Worm (Caenorhabditis elegans) whole organism, young adult: ENCODE measurements around the gene slc-36.1.
"Not testable (repeated sequence)": the region's sequence is repeated elsewhere in the genome, so short reads cannot be mapped to it uniquely, and the experiment has no call there.

Experiments
- B0019.2 ChIP-seq: fragments of 200-800 bp; sonication (Bioruptor generic); conservative IDR thresholded peaks from 2 replicates; pipeline ENCODE4 v1.3.6; 2022; ENCODE audit warnings: missing genetic modification reagents, missing genetic modification characterization, missing compliant biosample characterization
- C06A6.2 ChIP-seq: fragments of 200-800 bp; sonication (Bioruptor generic); conservative IDR thresholded peaks from 2 replicates; pipeline ENCODE4 v1.3.6; 2022; ENCODE audit warnings: missing genetic modification characterization, missing compliant biosample characterization
- C17E4.6 ChIP-seq: fragments of 200-800 bp; sonication (Bioruptor generic); IDR thresholded peaks from 2 replicates; pipeline ENCODE4 v1.3.6; 2022; ENCODE audit warnings: missing genetic modification reagents, missing genetic modification characterization, missing compliant biosample characterization
- D2030.7 ChIP-seq: fragments of 200-800 bp; sonication (Bioruptor generic); IDR thresholded peaks from 2 replicates; pipeline ENCODE4 v1.3.6; 2022; ENCODE audit warnings: missing genetic modification reagents, missing genetic modification characterization, missing compliant biosample characterization
- F33H1.4 ChIP-seq: fragments of 200-800 bp; sonication (Bioruptor generic); IDR thresholded peaks from 2 replicates; pipeline ENCODE4 v1.3.6; 2022; ENCODE audit warnings: missing genetic modification reagents, missing genetic modification characterization, missing compliant biosample characterization
- K11D2.4 ChIP-seq: fragments of 200-800 bp; sonication (Bioruptor generic); IDR thresholded peaks from 2 replicates; pipeline ENCODE4 v1.3.6; 2022; ENCODE audit warnings: missing genetic modification reagents, missing genetic modification characterization, missing compliant biosample characterization
- Y53G8AR.9 ChIP-seq: fragments of 200-800 bp; sonication (Bioruptor generic); conservative IDR thresholded peaks from 2 replicates; pipeline ENCODE4 v1.3.6; 2022; ENCODE audit warnings: missing genetic modification reagents, missing genetic modification characterization, missing compliant biosample characterization
- Y67H2A.10 ChIP-seq: fragments of 200-800 bp; sonication (Bioruptor generic); conservative IDR thresholded peaks from 2 replicates; pipeline ENCODE4 v1.3.6; 2022; ENCODE audit warnings: missing genetic modification reagents, missing genetic modification characterization, missing compliant biosample characterization
- Y79H2A.3 ChIP-seq: fragments of 200-800 bp; sonication (Bioruptor generic); conservative IDR thresholded peaks from 2 replicates; pipeline ENCODE4 v1.3.6; 2022; ENCODE audit warnings: missing genetic modification reagents, missing genetic modification characterization, missing compliant biosample characterization
- Y95B8A.8 ChIP-seq: fragments of 200-800 bp; sonication (Bioruptor generic); IDR thresholded peaks from 2 replicates; pipeline ENCODE4 v1.3.6; 2022; ENCODE audit warnings: missing genetic modification reagents, missing genetic modification characterization, missing compliant biosample characterization
- bed-2 ChIP-seq: fragments of 200-800 bp; sonication (Bioruptor generic); IDR thresholded peaks from 2 replicates; pipeline ENCODE4 v1.3.6; 2022; ENCODE audit warnings: missing genetic modification reagents, missing genetic modification characterization, missing compliant biosample characterization
- cebp-1 ChIP-seq, 2 experiments: fragments of 200-800 bp in 1 of 2; sonication (Bioruptor generic) in 1 of 2; sonication (generic microtip) in 1 of 2; IDR thresholded peaks in 1 of 2; optimal IDR thresholded peaks in 1 of 2; 2 replicates each; pipeline versions ENCODE4 v1.3.6 to Lab custom; 2017 to 2022; ENCODE audit warnings: missing compliant biosample characterization in 2 of 2, missing genetic modification characterization in 2 of 2, mild to moderate bottlenecking in 1 of 2, missing genetic modification reagents in 1 of 2, moderate library complexity in 1 of 2
- ceh-100 ChIP-seq: fragments of 200-800 bp; sonication (Bioruptor generic); IDR thresholded peaks from 2 replicates; pipeline ENCODE4 v1.3.6; 2022; ENCODE audit warnings: missing genetic modification reagents, missing genetic modification characterization, missing compliant biosample characterization
- ceh-40 ChIP-seq: fragments of 200-800 bp; sonication (Bioruptor generic); IDR thresholded peaks from 2 replicates; pipeline ENCODE4 v1.3.6; 2022; ENCODE audit warnings: missing genetic modification characterization, missing compliant biosample characterization
- ceh-91 ChIP-seq: fragments of 200-800 bp; sonication (Bioruptor generic); IDR thresholded peaks from 2 replicates; pipeline ENCODE4 v1.3.6; 2022; ENCODE audit warnings: missing genetic modification reagents, missing genetic modification characterization, missing compliant biosample characterization
- dox-1 ChIP-seq: fragments of 200-800 bp; sonication (Bioruptor generic); IDR thresholded peaks from 2 replicates; pipeline ENCODE4 v1.3.6; 2022; ENCODE audit warnings: missing genetic modification reagents, missing genetic modification characterization, missing compliant biosample characterization
- dpl-1 ChIP-seq: fragments of 150-350 bp; optimal IDR thresholded peaks from 2 replicates; lab custom pipeline; 2014; ENCODE audit warnings: missing biosample characterization, missing genetic modification reagents, missing genetic modification characterization
- efl-1 ChIP-seq: fragments of 150-350 bp; optimal IDR thresholded peaks from 2 replicates; lab custom pipeline; 2014; ENCODE audit warnings: missing biosample characterization, missing genetic modification reagents, missing genetic modification characterization
- egl-18 ChIP-seq: fragments of 200-800 bp; sonication (Bioruptor generic); IDR thresholded peaks from 2 replicates; pipeline ENCODE4 v1.3.6; 2022; ENCODE audit warnings: missing genetic modification reagents, missing genetic modification characterization, missing compliant biosample characterization
- egl-44 ChIP-seq: fragments of 200-800 bp; sonication (Bioruptor generic); IDR thresholded peaks from 2 replicates; pipeline ENCODE4 v1.3.6; 2022; ENCODE audit warnings: missing genetic modification reagents, missing genetic modification characterization, missing compliant biosample characterization
- ekl-4 ChIP-seq: fragments of 200-800 bp; sonication (Bioruptor generic); IDR thresholded peaks from 2 replicates; pipeline ENCODE4 v1.3.6; 2022; ENCODE audit warnings: missing genetic modification reagents, missing genetic modification characterization, missing compliant biosample characterization
- hmg-1.2 ChIP-seq: fragments of 200-800 bp; sonication (Bioruptor generic); IDR thresholded peaks from 2 replicates; pipeline ENCODE4 v1.3.6; 2022; ENCODE audit warnings: missing genetic modification reagents, missing genetic modification characterization, missing compliant biosample characterization
- hsf-1 ChIP-seq: fragments of 200-800 bp; sonication (Bioruptor generic); IDR thresholded peaks from 2 replicates; pipeline ENCODE4 v1.3.6; 2022; ENCODE audit warnings: missing genetic modification reagents, missing genetic modification characterization, missing compliant biosample characterization
- let-526 ChIP-seq: fragments of 200-800 bp; sonication (Bioruptor generic); IDR thresholded peaks from 2 replicates; pipeline ENCODE4 v1.3.6; 2022; ENCODE audit warnings: missing genetic modification reagents, missing genetic modification characterization, missing compliant biosample characterization
- let-607 ChIP-seq, 2 experiments: fragments of 200-800 bp in 1 of 2; sonication (Bioruptor generic) in 1 of 2; sonication (generic microtip) in 1 of 2; optimal IDR thresholded peaks; 2 replicates each; lab custom pipeline; 2016 to 2018; ENCODE audit warnings: mild to moderate bottlenecking in 2 of 2, missing compliant biosample characterization in 2 of 2, missing genetic modification characterization in 2 of 2, moderate library complexity in 2 of 2, missing genotype in 1 of 2
- lin-26 ChIP-seq: fragments of 200-800 bp; sonication (Bioruptor generic); IDR thresholded peaks from 2 replicates; pipeline ENCODE4 v1.3.6; 2022; ENCODE audit warnings: missing genetic modification reagents, missing genetic modification characterization, missing compliant biosample characterization
- lin-35 ChIP-seq, 3 experiments: fragments of 150-350 bp in 2 of 3; sonication (generic microtip) in 1 of 3; optimal IDR thresholded peaks; 2 replicates each; lab custom pipeline; 2014 to 2018; ENCODE audit warnings: missing biosample characterization in 3 of 3, missing genetic modification characterization in 3 of 3, missing genetic modification reagents in 3 of 3
- lin-40 ChIP-seq: sonication (generic microtip); optimal IDR thresholded peaks from 2 replicates; lab custom pipeline; 2016; ENCODE audit warnings: missing genetic modification characterization, mild to moderate bottlenecking, missing compliant biosample characterization, missing genotype, missing genetic modification reagents
- lin-54 ChIP-seq: fragments of 200-800 bp; sonication (Bioruptor generic); optimal IDR thresholded peaks from 2 replicates; lab custom pipeline; 2018; ENCODE audit warnings: mild to moderate bottlenecking, missing genetic modification characterization, missing compliant biosample characterization
- lsl-1 ChIP-seq: fragments of 200-800 bp; sonication (Bioruptor generic); optimal IDR thresholded peaks from 2 replicates; lab custom pipeline; 2018; ENCODE audit warnings: mild to moderate bottlenecking, missing genetic modification characterization, moderate library complexity, missing compliant biosample characterization
- madf-6 ChIP-seq: fragments of 200-800 bp; sonication (Bioruptor generic); IDR thresholded peaks from 2 replicates; pipeline ENCODE4 v1.3.6; 2022; ENCODE audit warnings: missing genetic modification reagents, missing genetic modification characterization, missing compliant biosample characterization
- mcd-1 ChIP-seq: fragments of 200-800 bp; sonication (Bioruptor generic); IDR thresholded peaks from 2 replicates; pipeline ENCODE4 v1.3.6; 2022; ENCODE audit warnings: missing genetic modification reagents, missing genetic modification characterization, missing compliant biosample characterization
- nfyb-1 ChIP-seq: fragments of 200-800 bp; sonication (Bioruptor generic); IDR thresholded peaks from 2 replicates; pipeline ENCODE4 v1.3.6; 2022; ENCODE audit warnings: missing genetic modification reagents, missing genetic modification characterization, missing compliant biosample characterization
- pbrm-1 ChIP-seq: fragments of 200-800 bp; sonication (Bioruptor generic); IDR thresholded peaks from 2 replicates; pipeline ENCODE4 v1.3.6; 2022; ENCODE audit warnings: missing genetic modification reagents, missing genetic modification characterization, missing compliant biosample characterization
- rcor-1 ChIP-seq: fragments of 200-800 bp; sonication (Bioruptor generic); IDR thresholded peaks from 2 replicates; pipeline ENCODE4 v1.3.6; 2022; ENCODE audit warnings: missing genetic modification reagents, missing genetic modification characterization, missing compliant biosample characterization
- snpc-1.3 ChIP-seq: sonication (generic microtip); optimal IDR thresholded peaks from 2 replicates; lab custom pipeline; 2017; ENCODE audit warnings: missing genetic modification characterization, mild to moderate bottlenecking, missing compliant biosample characterization, antibody characterized with exemption, moderate library complexity, missing genotype, missing genetic modification reagents; ENCODE audit not compliant: insufficient read depth
- snpc-3.4 ChIP-seq: sonication (generic microtip); optimal IDR thresholded peaks from 2 replicates; lab custom pipeline; 2017; ENCODE audit warnings: missing genetic modification characterization, mild to moderate bottlenecking, missing compliant biosample characterization, antibody characterized with exemption, moderate library complexity, missing genotype, missing genetic modification reagents
- snpc-4 ChIP-seq, 5 experiments: fragments of 150-350 bp in 1 of 5; sonication (generic microtip) in 4 of 5; optimal IDR thresholded peaks; 2 replicates each; lab custom pipeline; 2014 to 2018; ENCODE audit warnings: missing genetic modification characterization in 5 of 5, missing biosample characterization in 3 of 5, antibody characterized with exemption in 2 of 5, mild to moderate bottlenecking in 2 of 5, missing compliant biosample characterization in 2 of 5, missing genotype in 2 of 5, moderate library complexity in 2 of 5, missing genetic modification reagents in 1 of 5
- ztf-25 ChIP-seq: fragments of 200-800 bp; sonication (Bioruptor generic); IDR thresholded peaks from 2 replicates; pipeline ENCODE4 v1.3.6; 2022; ENCODE audit warnings: missing genetic modification reagents, missing genetic modification characterization, missing compliant biosample characterization
- ztf-28 ChIP-seq: fragments of 200-800 bp; sonication (Bioruptor generic); IDR thresholded peaks from 2 replicates; pipeline ENCODE4 v1.3.6; 2022; ENCODE audit warnings: missing genetic modification reagents, missing genetic modification characterization, missing compliant biosample characterization

The slc-36.1 gene

ce11 chrIII:13296289-13296874 lies 10.9 kb upstream of the slc-36.1 start, which contains the start of gene npp-18:
npp-18 (plus strand) TSS chrIII:13296853.
- TF ChIP-seq pbrm-1 (peak; percentile 84), bed-2 (0 out of 2 replicates have a peak, but pooled peaks have one; percentile 20), Y79H2A.3 (peak; percentile 71; the same call in 1 of the 2 replicates), C06A6.2 (GFP tag; lab: Robert Waterston, UW) (peak; percentile 99), mcd-1 (GFP tag; lab: Robert Waterston, UW) (peak; percentile 84), Y53G8AR.9 (GFP tag; lab: Robert Waterston, UW) (peak; percentile 88), hmg-1.2 (GFP tag; lab: Robert Waterston, UW) (peak; percentile 66), ztf-25 (GFP tag; lab: Robert Waterston, UW) (peak; percentile 75; the same call in 1 of the 2 replicates), lin-35 (GFP tag; optimal IDR thresholded peaks at IDR 0.05; lab: Kevin White, UChicago) (peak in 1 of 3 experiments; percentile 81), ekl-4 (GFP tag; lab: Robert Waterston, UW) (peak; percentile 70), ztf-28 (GFP tag; lab: Robert Waterston, UW) (0 out of 2 replicates have a peak, but pooled peaks have one; percentile 35), ceh-91 (peak; percentile 54; the same call in 1 of the 2 replicates), F33H1.4 (GFP tag; lab: Robert Waterston, UW) (peak; percentile 86), dpl-1 (GFP tag; lab: Kevin White, UChicago) (peak; percentile 15), Y67H2A.10 (peak; percentile 79), ceh-100 (GFP tag; lab: Robert Waterston, UW) (peak; percentile 78), let-607 (tag; optimal IDR thresholded peaks at IDR 0.05; lab: Kevin White, UChicago) (peak in 1 of 2 experiments; percentile 10), Y95B8A.8 (GFP tag; lab: Robert Waterston, UW) (peak; percentile 82), egl-18 (GFP tag; lab: Robert Waterston, UW) (0 out of 2 replicates have a peak, but pooled peaks have one; percentile 30), K11D2.4 (GFP tag; lab: Robert Waterston, UW) (peak; percentile 83), lin-54 (GFP tag; lab: Kevin White, UChicago) (peak; percentile 59), cebp-1 (GFP tag; IDR thresholded peaks at IDR 0.05; lab: Robert Waterston, UW) (peak; percentile 55; the same call in 1 of the 2 replicates), nfyb-1 (GFP tag; lab: Robert Waterston, UW) (peak; percentile 82), let-526 (GFP tag; lab: Robert Waterston, UW) (0 out of 2 replicates have a peak, but pooled peaks have one; percentile 31), egl-44 (GFP tag; lab: Robert Waterston, UW) (0 out of 2 replicates have a peak, but pooled peaks have one; percentile 36), lin-26 (GFP tag; lab: Robert Waterston, UW) (peak; percentile 65), lin-40 (tag; lab: Kevin White, UChicago) (peak; percentile 49), D2030.7 (peak; percentile 44), madf-6 (GFP tag; lab: Robert Waterston, UW) (peak; percentile 66), C17E4.6 (0 out of 2 replicates have a peak, but pooled peaks have one; percentile 9), dox-1 (peak; percentile 93), snpc-1.3 (peak; percentile 21), snpc-3.4 (peak; percentile 1), B0019.2 (GFP tag; lab: Robert Waterston, UW) (0 out of 2 replicates have a peak, but pooled peaks have one; percentile 35), lsl-1 (GFP tag; lab: Kevin White, UChicago) (peak; percentile 15), snpc-4 (tag; optimal IDR thresholded peaks at IDR 0.05; lab: Kevin White, UChicago) (peak in 1 of 4 experiments; percentile 8), efl-1 (peak; percentile 43), ceh-40 (GFP tag; lab: Robert Waterston, UW) (0 out of 2 replicates have a peak, but pooled peaks have one; percentile 26), hsf-1 (GFP tag; lab: Robert Waterston, UW) (0 out of 2 replicates have a peak, but pooled peaks have one; percentile 5), rcor-1 (GFP tag; lab: Robert Waterston, UW) (peak; percentile 48)
- TF ChIP-seq cebp-1 (tag; optimal IDR thresholded peaks at IDR 0.05; lab: Kevin White, UChicago); snpc-4 (GFP tag; optimal IDR thresholded peaks at IDR 0.05; lab: Kevin White, UChicago): not testable (repeated sequence)
